Worm (Caenorhabditis elegans) whole organism, L2 larva: ENCODE measurements around the gene dsl-5.

Experiments
- ZK546.5 ChIP-seq: sonication (generic microtip); optimal IDR thresholded peaks from 2 replicates; lab custom pipeline; 2017; ENCODE audit warnings: missing biosample characterization, missing genetic modification characterization
- alr-1 ChIP-seq: fragments of 150-350 bp; optimal IDR thresholded peaks from 2 replicates; lab custom pipeline; 2014; ENCODE audit warnings: missing biosample characterization, missing genetic modification characterization
- aly-2 ChIP-seq: fragments of 150-350 bp; optimal IDR thresholded peaks from 2 replicates; lab custom pipeline; 2014; ENCODE audit warnings: missing biosample characterization, missing genetic modification characterization
- lin-13 ChIP-seq: fragments of 150-350 bp; optimal IDR thresholded peaks from 2 replicates; lab custom pipeline; 2014; ENCODE audit warnings: missing biosample characterization, missing genetic modification reagents, missing genetic modification characterization
- mdl-1 ChIP-seq, 2 experiments: fragments of 150-350 bp in 1 of 2; sonication (generic microtip) in 1 of 2; optimal IDR thresholded peaks; 2 replicates each; lab custom pipeline; 2017; ENCODE audit warnings: missing biosample characterization in 2 of 2, missing genetic modification characterization in 2 of 2
- nhr-77 ChIP-seq: fragments of 150-350 bp; optimal IDR thresholded peaks from 2 replicates; lab custom pipeline; 2014; ENCODE audit warnings: missing biosample characterization, missing genetic modification characterization
- snpc-4 ChIP-seq: fragments of 150-350 bp; optimal IDR thresholded peaks from 2 replicates; lab custom pipeline; 2014; ENCODE audit warnings: missing biosample characterization, missing genetic modification characterization
- unc-62 ChIP-seq: fragments of 150-350 bp; optimal IDR thresholded peaks from 2 replicates; lab custom pipeline; 2014; ENCODE audit warnings: missing biosample characterization, missing genetic modification reagents, missing genetic modification characterization
- zag-1 ChIP-seq: fragments of 150-350 bp; optimal IDR thresholded peaks from 2 replicates; lab custom pipeline; 2014; ENCODE audit warnings: missing biosample characterization, missing genetic modification characterization

DNA sequence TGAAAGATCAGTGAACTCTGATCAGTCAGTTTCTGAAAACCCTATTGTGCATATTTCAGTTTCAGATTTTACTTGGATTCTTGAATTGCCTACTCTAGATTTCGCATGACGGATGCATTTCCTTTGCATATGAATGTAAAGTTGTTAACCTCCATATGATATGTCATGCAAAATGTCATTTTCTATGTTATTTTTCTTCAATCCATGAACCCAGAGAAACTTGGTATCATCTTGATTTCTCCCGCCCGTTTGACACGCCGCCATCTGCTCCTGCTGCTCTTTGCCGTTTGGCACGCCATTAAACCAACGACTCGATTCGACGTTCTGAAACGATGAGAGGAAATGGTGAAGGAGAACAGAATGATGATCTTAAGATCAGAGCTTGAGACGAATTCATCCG lies 29.5 kb upstream of the dsl-5 start:
- TF ChIP-seq unc-62 (no peak), zag-1 (no peak), alr-1 (tag; lab: Kevin White, UChicago) (no peak), ZK546.5 (tag; lab: Kevin White, UChicago) (no peak), snpc-4 (no peak), lin-13 (no peak), mdl-1 (tag; optimal IDR thresholded peaks at IDR 0.05; lab: Kevin White, UChicago) (no peak), nhr-77 (tag; lab: Kevin White, UChicago) (no peak), aly-2 (tag; lab: Kevin White, UChicago) (no peak)
